Worm (Caenorhabditis elegans): ENCODE results near the gene C16C8.11.

DNA sequence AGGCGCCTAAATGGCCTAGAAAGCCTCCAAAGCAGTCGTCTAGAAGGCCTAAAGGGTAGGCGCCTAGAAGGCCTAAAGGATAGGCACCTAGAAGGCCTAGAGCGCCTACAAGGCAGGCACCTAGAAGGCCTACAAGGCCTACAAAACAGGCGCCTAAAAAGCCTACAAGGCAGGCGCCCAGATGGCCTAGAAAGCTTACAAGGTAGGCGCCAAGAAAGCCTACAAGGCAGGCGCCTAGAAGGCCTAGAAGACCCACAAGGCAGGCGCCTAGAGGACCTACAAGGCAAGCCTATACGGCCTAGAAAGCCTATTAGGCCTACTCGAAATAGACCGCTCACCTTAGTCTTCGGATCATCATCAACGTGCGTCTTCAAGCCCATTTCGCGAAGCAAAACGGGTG, 48.5 kb downstream of the C16C8.11 start:
- no peak for TF ChIP-seq him-1 (tag; optimal IDR thresholded peaks at IDR 0.05)
- no peak for TF ChIP-seq W03F9.2 (tag; optimal IDR thresholded peaks at IDR 0.05)
